Fruit fly (Drosophila melanogaster) whole organism, adult: Measurements from ENCODE around the gene CG44008.

Experiments
- CG14711 ChIP-seq: fragments of 200-800 bp; sonication (Bioruptor generic); optimal IDR thresholded peaks from 2 replicates; lab custom pipeline; 2018; ENCODE audit warnings: missing biosample characterization, mild to moderate bottlenecking, missing genetic modification characterization, moderate library complexity
- CG5204 ChIP-seq: fragments of 200-800 bp; sonication (Bioruptor generic); optimal IDR thresholded peaks from 2 replicates; lab custom pipeline; 2016; ENCODE audit warnings: missing biosample characterization, missing genetic modification characterization
- CG7045 ChIP-seq: fragments of 200-800 bp; sonication (Bioruptor generic); optimal IDR thresholded peaks from 2 replicates; lab custom pipeline; 2017; ENCODE audit warnings: missing biosample characterization, mild to moderate bottlenecking, missing genetic modification characterization
- CG7101 ChIP-seq: fragments of 200-800 bp; sonication (Bioruptor generic); optimal IDR thresholded peaks from 2 replicates; lab custom pipeline; 2018; ENCODE audit warnings: missing biosample characterization, mild to moderate bottlenecking, missing genetic modification characterization, moderate library complexity
- Clk ChIP-seq: fragments of 200-800 bp; sonication (Bioruptor generic); optimal IDR thresholded peaks from 2 replicates; lab custom pipeline; 2017; ENCODE audit warnings: missing biosample characterization, missing genetic modification characterization
- Crg-1 ChIP-seq: fragments of 200-800 bp; sonication (Bioruptor generic); optimal IDR thresholded peaks from 2 replicates; lab custom pipeline; 2016; ENCODE audit warnings: missing biosample characterization, missing genetic modification characterization
- Hr96 ChIP-seq: fragments of 200-800 bp; sonication (Bioruptor generic); optimal IDR thresholded peaks from 2 replicates; lab custom pipeline; 2016; ENCODE audit warnings: missing biosample characterization, missing genetic modification characterization
- Mnt ChIP-seq: fragments of 200-800 bp; sonication (Bioruptor generic); optimal IDR thresholded peaks from 2 replicates; lab custom pipeline; 2016; ENCODE audit warnings: missing biosample characterization, mild to moderate bottlenecking, missing genetic modification characterization
- bab1 ChIP-seq: fragments of 200-800 bp; sonication (Bioruptor generic); optimal IDR thresholded peaks from 3 replicates; lab custom pipeline; 2019; ENCODE audit warnings: missing biosample characterization, mild to moderate bottlenecking, missing genetic modification characterization, moderate library complexity
- cic ChIP-seq: fragments of 200-800 bp; sonication (Bioruptor generic); optimal IDR thresholded peaks from 2 replicates; lab custom pipeline; 2017; ENCODE audit warnings: missing biosample characterization, mild to moderate bottlenecking, missing genetic modification characterization, moderate library complexity
- cnc ChIP-seq, 2 experiments: fragments of >200 bp; optimal IDR thresholded peaks; 2 replicates each; lab custom pipeline; 2017
- kay ChIP-seq: fragments of 200-800 bp; sonication (Bioruptor generic); peaks from one replicate; lab custom pipeline; 2016; ENCODE audit warnings: missing biosample characterization, missing genetic modification characterization, borderline replicate concordance
- ovo ChIP-seq: fragments of 200-800 bp; sonication (Bioruptor generic); optimal IDR thresholded peaks from 2 replicates; lab custom pipeline; 2016; ENCODE audit warnings: missing biosample characterization, missing genetic modification characterization
- pad ChIP-seq: fragments of 200-800 bp; sonication (Bioruptor generic); optimal IDR thresholded peaks from 3 replicates; lab custom pipeline; 2017; ENCODE audit warnings: missing biosample characterization, missing genetic modification characterization, mild to moderate bottlenecking, moderate library complexity, missing genetic modification reagents
- tj ChIP-seq: fragments of 200-800 bp; sonication (Bioruptor generic); optimal IDR thresholded peaks from 3 replicates; lab custom pipeline; 2017; ENCODE audit warnings: missing biosample characterization, mild to moderate bottlenecking, missing genetic modification characterization, moderate library complexity

Gene CG44008

dm6 chr2L:11793986-11794385, 48.3 kb downstream of the CG44008 start, which contains the start of gene CG14937:
Gene CG14937 (minus strand): TSS chr2L:11794086.
- TF ChIP-seq kay (GFP tag; lab: Kevin White, UChicago) (no peak), CG7101 (no peak), Hr96 (no peak), cnc (optimal IDR thresholded peaks at IDR 0.05; lab: Kevin White, UChicago) (no peak), pad (GFP tag; lab: Kevin White, UChicago) (no peak), cic (GFP tag; lab: Kevin White, UChicago) (no peak), tj (GFP tag; lab: Kevin White, UChicago) (no peak), Crg-1 (no peak), bab1 (GFP tag; lab: Kevin White, UChicago) (no peak), ovo (GFP tag; lab: Kevin White, UChicago) (no peak), CG7045 (GFP tag; lab: Kevin White, UChicago) (no peak)

- TF ChIP-seq CG7045 (GFP tag; lab: Kevin White, UChicago): no peak
- TF ChIP-seq CG5204: no peak
- no peak for TF ChIP-seq Clk (GFP tag; lab: Kevin White, UChicago)
- no peak for TF ChIP-seq cnc (optimal IDR thresholded peaks at IDR 0.05; lab: Kevin White, UChicago)
- TF ChIP-seq CG14711 (tag; lab: Kevin White, UChicago): no peak
- TF ChIP-seq CG7101: no peak
- no peak for TF ChIP-seq Mnt (GFP tag; lab: Kevin White, UChicago)
Measured at dm6 chr2L:11792265-11792664, 50.0 kb downstream of the CG44008 start, which contains the start of gene Tsp33B. Gene Tsp33B (minus strand): TSS chr2L:11792365.
